Worm (Caenorhabditis elegans) whole organism, early embryonic: ENCODE data around the gene tat-6.

Experiments used
- B0310.2 ChIP-seq: sonication (generic microtip); optimal IDR thresholded peaks from 2 replicates; lab custom pipeline; 2016; ENCODE audit warnings: mild to moderate bottlenecking, missing genetic modification characterization, missing compliant biosample characterization
- F13C5.2 ChIP-seq: sonication (generic microtip); optimal IDR thresholded peaks from 2 replicates; lab custom pipeline; 2017; ENCODE audit warnings: mild to moderate bottlenecking, missing genetic modification characterization, inconsistent platforms, missing compliant biosample characterization
- aly-1 ChIP-seq: sonication (generic microtip); optimal IDR thresholded peaks from 2 replicates; lab custom pipeline; 2016; ENCODE audit warnings: missing genetic modification characterization, missing compliant biosample characterization
- ama-1 ChIP-seq: fragments of 150-350 bp; optimal IDR thresholded peaks from 2 replicates; lab custom pipeline; 2014
- ceh-13 ChIP-seq: fragments of 200-800 bp; sonication (Bioruptor generic); optimal IDR thresholded peaks from 2 replicates; lab custom pipeline; 2018; ENCODE audit warnings: mild to moderate bottlenecking, missing genetic modification characterization, missing compliant biosample characterization
- ceh-36 ChIP-seq: sonication (generic microtip); optimal IDR thresholded peaks from 2 replicates; lab custom pipeline; 2016; ENCODE audit warnings: missing genetic modification characterization, inconsistent platforms, missing compliant biosample characterization
- ets-7 ChIP-seq: sonication (generic microtip); optimal IDR thresholded peaks from 2 replicates; lab custom pipeline; 2016; ENCODE audit warnings: missing genotype, missing genetic modification characterization, missing compliant biosample characterization
- flt-1 ChIP-seq: fragments of 200-800 bp; sonication (Bioruptor generic); IDR thresholded peaks from 2 replicates; pipeline ENCODE4 v1.3.6; 2022; ENCODE audit warnings: missing genetic modification characterization, missing compliant biosample characterization
- hmbx-1 ChIP-seq: sonication (generic microtip); optimal IDR thresholded peaks from 2 replicates; lab custom pipeline; 2016; ENCODE audit warnings: mild to moderate bottlenecking, missing genetic modification characterization, missing compliant biosample characterization
- hnd-1 ChIP-seq: sonication (generic microtip); optimal IDR thresholded peaks from 2 replicates; lab custom pipeline; 2016; ENCODE audit warnings: missing genetic modification characterization, missing compliant biosample characterization
- scrt-1 ChIP-seq: fragments of 200-800 bp; sonication (Bioruptor generic); IDR thresholded peaks from 2 replicates; pipeline ENCODE4 v1.3.6; 2022; ENCODE audit warnings: missing genetic modification characterization, missing compliant biosample characterization
- tbx-11 ChIP-seq: fragments of 200-800 bp; sonication (Bioruptor generic); IDR thresholded peaks from 2 replicates; pipeline ENCODE4 v1.3.6; 2022; ENCODE audit warnings: missing genetic modification characterization, missing compliant biosample characterization
- tra-4 ChIP-seq: sonication (generic microtip); optimal IDR thresholded peaks from 2 replicates; lab custom pipeline; 2017; ENCODE audit warnings: missing genetic modification characterization, missing compliant biosample characterization

ce11 chrV:3122403-3122802 is 6.5 kb upstream of the tat-6 start:
- no peak for TF ChIP-seq flt-1 (GFP tag; lab: Robert Waterston, UW)
- TF ChIP-seq aly-1 (tag; lab: Kevin White, UChicago): no peak
- no peak for TF ChIP-seq tra-4
- TF ChIP-seq ets-7 (tag; lab: Kevin White, UChicago): no peak
- no peak for TF ChIP-seq ceh-36
- no peak for TF ChIP-seq hnd-1 (tag; lab: Kevin White, UChicago)
- TF ChIP-seq tbx-11 (GFP tag; lab: Robert Waterston, UW): no peak
- no peak for TF ChIP-seq ama-1 (lab: Kevin White, UChicago)
- TF ChIP-seq ceh-13 (GFP tag; lab: Kevin White, UChicago): no peak
- no peak for TF ChIP-seq scrt-1 (GFP tag; lab: Robert Waterston, UW)
- TF ChIP-seq hmbx-1: no peak
- TF ChIP-seq F13C5.2 (tag; lab: Kevin White, UChicago): no peak
- no peak for TF ChIP-seq B0310.2 (tag; lab: Kevin White, UChicago)
